Worm (Caenorhabditis elegans) whole organism, mixed stage, embryonic: Measurements from ENCODE around the gene F53B3.6.

Experiments used
- bed-3 ChIP-seq: fragments of 200-800 bp; sonication (Bioruptor generic); optimal IDR thresholded peaks from 3 replicates; lab custom pipeline; 2018; ENCODE audit warnings: mild to moderate bottlenecking, missing genetic modification characterization, moderate library complexity, missing compliant biosample characterization
- blmp-1 ChIP-seq: fragments of 150-350 bp; optimal IDR thresholded peaks from 2 replicates; lab custom pipeline; 2014; ENCODE audit warnings: missing biosample characterization, missing genetic modification characterization
- lsy-2 ChIP-seq: fragments of 150-350 bp; optimal IDR thresholded peaks from 2 replicates; lab custom pipeline; 2014; ENCODE audit warnings: missing biosample characterization, missing genetic modification characterization
- mep-1 ChIP-seq: fragments of 150-350 bp; optimal IDR thresholded peaks from 2 replicates; lab custom pipeline; 2017; ENCODE audit warnings: missing biosample characterization, missing genetic modification reagents, missing genetic modification characterization, inconsistent platforms
- nhr-28 ChIP-seq: fragments of 150-350 bp; optimal IDR thresholded peaks from 2 replicates; lab custom pipeline; 2014; ENCODE audit warnings: missing biosample characterization, missing genetic modification characterization
- nhr-76 ChIP-seq: sonication (generic microtip); optimal IDR thresholded peaks from 2 replicates; lab custom pipeline; 2017; ENCODE audit warnings: missing biosample characterization, missing genetic modification characterization
- pha-4 ChIP-seq: fragments of 150-350 bp; optimal IDR thresholded peaks from 2 replicates; lab custom pipeline; 2018; ENCODE audit warnings: missing biosample characterization, missing genetic modification reagents, missing genetic modification characterization
- snpc-4 ChIP-seq: fragments of 150-350 bp; optimal IDR thresholded peaks from 2 replicates; lab custom pipeline; 2014; ENCODE audit warnings: missing biosample characterization, missing genetic modification characterization
- unc-62 ChIP-seq: fragments of 150-350 bp; optimal IDR thresholded peaks from 2 replicates; lab custom pipeline; 2014; ENCODE audit warnings: missing biosample characterization, missing genetic modification reagents, missing genetic modification characterization

- no peak for TF ChIP-seq nhr-76 (tag; lab: Kevin White, UChicago)
- no peak for TF ChIP-seq nhr-28 (tag; lab: Kevin White, UChicago)
- no peak for TF ChIP-seq blmp-1 (tag; lab: Kevin White, UChicago)
- no peak for TF ChIP-seq pha-4 (tag; lab: Kevin White, UChicago)
- TF ChIP-seq unc-62 = no peak
- no peak for TF ChIP-seq snpc-4 (tag; lab: Kevin White, UChicago)
- no peak for TF ChIP-seq mep-1
- TF ChIP-seq bed-3 (GFP tag; lab: Kevin White, UChicago) = no peak
- TF ChIP-seq lsy-2 (tag; lab: Kevin White, UChicago) = no peak
Measured at ce11 chrX:2827702-2828182, 36.3 kb upstream of the F53B3.6 start, which contains the start of gene ssr-2.
